Worm (Caenorhabditis elegans): ENCODE measurements around the gene C14C6.5.

DNA sequence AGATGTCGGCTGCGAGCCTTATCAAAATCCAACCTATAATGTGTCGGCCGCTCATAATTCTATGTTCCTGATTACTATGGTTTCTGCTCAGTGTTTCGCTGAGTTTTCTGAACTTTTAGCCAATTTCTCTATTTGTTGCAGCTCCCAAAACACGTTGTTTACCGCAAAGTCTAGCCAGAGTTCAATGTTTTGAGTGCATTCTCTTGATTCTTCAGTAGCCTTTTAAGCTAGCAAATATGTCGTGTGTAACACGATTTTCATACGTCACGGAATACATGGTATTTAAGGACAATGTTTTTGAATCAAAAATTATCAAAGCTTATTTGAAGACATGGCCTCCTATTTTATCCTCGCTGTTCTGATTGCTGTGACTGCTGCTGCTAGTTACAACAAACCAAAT, 31.2 kb upstream of the C14C6.5 start, which contains the start of gene srlf-19:
- TF ChIP-seq snpc-4 (tag; optimal IDR thresholded peaks at IDR 0.05) (no peak), blmp-1 (tag; optimal IDR thresholded peaks at IDR 0.05; ENCODE audit: insufficient read depth) (no peak), zag-1 (tag; optimal IDR thresholded peaks at IDR 0.05) (no peak), ceh-82 (tag; optimal IDR thresholded peaks at IDR 0.05) (no peak), nhr-237 (tag; optimal IDR thresholded peaks at IDR 0.05) (no peak), nhr-77 (tag; optimal IDR thresholded peaks at IDR 0.05) (no peak), fos-1 (tag; optimal IDR thresholded peaks at IDR 0.05) (no peak), C34F6.9 (tag; optimal IDR thresholded peaks at IDR 0.05) (no peak)

Measured in whole organism, L2 larva.